Fruit fly (Drosophila melanogaster): Measurements from ENCODE around the gene RSG7.

The RSG7 gene

DNA sequence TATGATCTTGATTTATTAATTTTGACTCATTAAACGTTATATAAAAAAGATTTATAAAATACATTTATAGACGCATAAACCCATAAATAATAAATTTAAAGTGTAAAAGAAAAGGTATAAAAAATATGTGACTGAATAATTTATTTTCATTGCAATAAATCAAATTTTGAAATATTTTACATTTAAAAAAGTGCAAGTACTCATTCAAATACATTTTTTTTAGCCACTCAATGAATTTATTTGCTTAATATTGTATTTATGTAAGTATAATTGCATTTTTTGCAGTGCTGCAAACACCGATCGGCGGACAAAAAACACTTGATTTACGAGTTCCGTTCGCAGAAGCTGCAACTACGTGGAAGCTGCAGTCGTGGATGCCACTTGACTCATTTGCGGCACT is 15.5 kb upstream of the RSG7 start:
- TF ChIP-seq usp (GFP tag; optimal IDR thresholded peaks at IDR 0.05), result no peak
- no peak for TF ChIP-seq psq (optimal IDR thresholded peaks at IDR 0.05)
- TF ChIP-seq EcR (GFP tag; optimal IDR thresholded peaks at IDR 0.05), result no peak
- TF ChIP-seq CG8478 (optimal IDR thresholded peaks at IDR 0.05), result no peak
- TF ChIP-seq pan (optimal IDR thresholded peaks at IDR 0.05), result no peak
- no peak for TF ChIP-seq Dll (optimal IDR thresholded peaks at IDR 0.05)

DNA sequence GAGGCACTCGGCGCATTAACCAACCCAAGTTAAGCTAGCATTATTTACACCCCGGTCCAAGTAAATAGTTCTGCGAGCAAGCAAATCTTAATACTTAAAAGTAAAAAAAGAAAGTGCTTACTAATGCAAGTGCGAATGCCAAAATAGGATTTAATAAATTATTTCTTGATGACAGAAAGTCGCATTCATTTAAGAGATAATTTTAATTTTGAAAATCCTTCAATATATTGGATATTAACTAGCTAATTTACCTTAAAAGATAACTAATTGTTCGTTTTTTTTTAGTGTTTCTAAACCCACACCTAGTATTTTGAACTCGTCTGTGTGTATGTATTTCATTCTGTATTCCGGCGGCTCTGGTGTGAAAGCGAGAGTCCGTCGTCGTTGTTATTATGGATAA is 10.5 kb upstream of the RSG7 start:
- TF ChIP-seq usp (GFP tag; optimal IDR thresholded peaks at IDR 0.05) (no peak), CG8478 (optimal IDR thresholded peaks at IDR 0.05) (no peak), EcR (GFP tag; optimal IDR thresholded peaks at IDR 0.05) (no peak), pan (optimal IDR thresholded peaks at IDR 0.05) (no peak), psq (optimal IDR thresholded peaks at IDR 0.05) (no peak), Dll (optimal IDR thresholded peaks at IDR 0.05) (no peak)

DNA sequence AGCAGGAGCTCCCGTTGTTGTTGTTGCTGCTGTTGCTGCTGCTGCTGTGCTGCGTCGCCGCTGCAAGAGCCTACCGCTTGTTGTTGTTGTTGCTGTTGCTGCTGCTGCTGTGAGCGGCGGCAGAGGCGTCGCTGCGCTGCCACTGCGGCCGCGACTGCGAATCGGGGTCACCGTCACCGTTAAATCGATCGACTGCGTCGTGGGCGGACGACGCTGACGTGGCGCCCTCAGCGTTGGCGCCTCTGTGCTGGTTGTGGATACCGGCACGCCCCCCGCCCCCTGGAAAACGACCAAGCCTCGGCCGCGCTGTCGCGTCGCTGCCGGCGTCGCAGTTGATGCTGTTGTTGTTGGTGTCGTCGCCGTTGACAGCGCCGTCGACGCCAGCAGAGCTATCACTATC is 5.3 kb upstream of the RSG7 start:
- TF ChIP-seq EcR (GFP tag; optimal IDR thresholded peaks at IDR 0.05) (no peak), pan (optimal IDR thresholded peaks at IDR 0.05) (no peak), psq (optimal IDR thresholded peaks at IDR 0.05) (no peak), usp (GFP tag; optimal IDR thresholded peaks at IDR 0.05) (no peak), Dll (optimal IDR thresholded peaks at IDR 0.05) (no peak), CG8478 (optimal IDR thresholded peaks at IDR 0.05) (no peak)

DNA sequence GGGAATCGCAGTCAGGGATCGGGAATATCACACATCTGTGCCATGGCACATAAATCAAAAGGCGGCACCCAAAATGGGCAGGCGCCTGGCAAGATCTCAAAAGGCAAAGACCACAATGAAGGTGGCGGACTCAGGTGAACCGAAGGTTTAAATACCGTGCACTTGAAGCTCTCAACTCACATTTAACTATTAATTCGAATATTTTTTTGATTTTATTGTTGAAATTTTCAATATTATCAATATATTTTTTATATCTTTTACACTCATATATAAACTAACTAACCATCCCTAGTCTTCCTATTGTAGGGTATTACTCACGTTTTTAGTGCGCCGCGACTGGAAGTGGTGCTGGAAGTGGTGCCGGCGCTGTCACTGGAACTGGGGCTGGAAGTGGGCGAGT is 4.7 kb upstream of the RSG7 start:
- TF ChIP-seq psq (optimal IDR thresholded peaks at IDR 0.05) (no peak), CG8478 (optimal IDR thresholded peaks at IDR 0.05) (no peak), EcR (GFP tag; optimal IDR thresholded peaks at IDR 0.05) (no peak), usp (GFP tag; optimal IDR thresholded peaks at IDR 0.05) (no peak), Dll (optimal IDR thresholded peaks at IDR 0.05) (no peak), pan (optimal IDR thresholded peaks at IDR 0.05) (no peak)

DNA sequence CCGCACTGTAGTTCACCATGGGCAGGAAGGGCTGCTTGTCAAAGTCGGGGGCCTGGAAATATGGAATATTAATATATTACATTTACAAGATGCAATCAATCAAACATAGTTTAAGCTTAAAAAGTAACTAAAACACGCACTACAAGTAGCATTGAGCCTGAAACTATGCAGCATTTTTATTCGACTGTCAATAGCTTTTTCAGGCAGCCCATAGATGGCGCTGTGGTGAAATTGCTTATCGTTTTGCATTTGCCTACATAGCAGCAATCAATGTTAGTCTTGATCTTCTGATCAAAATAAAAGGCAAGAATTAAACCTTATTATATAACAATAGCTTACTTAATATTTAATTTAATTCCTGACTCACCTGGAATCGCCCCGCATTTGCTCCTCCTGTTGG is 2.3 kb upstream of the RSG7 start:
- no peak for TF ChIP-seq psq (optimal IDR thresholded peaks at IDR 0.05)
- no peak for TF ChIP-seq Dll (optimal IDR thresholded peaks at IDR 0.05)
- TF ChIP-seq usp (GFP tag; optimal IDR thresholded peaks at IDR 0.05), result no peak
- TF ChIP-seq pan (optimal IDR thresholded peaks at IDR 0.05), result no peak
- no peak for TF ChIP-seq CG8478 (optimal IDR thresholded peaks at IDR 0.05)
- no peak for TF ChIP-seq EcR (GFP tag; optimal IDR thresholded peaks at IDR 0.05)

DNA sequence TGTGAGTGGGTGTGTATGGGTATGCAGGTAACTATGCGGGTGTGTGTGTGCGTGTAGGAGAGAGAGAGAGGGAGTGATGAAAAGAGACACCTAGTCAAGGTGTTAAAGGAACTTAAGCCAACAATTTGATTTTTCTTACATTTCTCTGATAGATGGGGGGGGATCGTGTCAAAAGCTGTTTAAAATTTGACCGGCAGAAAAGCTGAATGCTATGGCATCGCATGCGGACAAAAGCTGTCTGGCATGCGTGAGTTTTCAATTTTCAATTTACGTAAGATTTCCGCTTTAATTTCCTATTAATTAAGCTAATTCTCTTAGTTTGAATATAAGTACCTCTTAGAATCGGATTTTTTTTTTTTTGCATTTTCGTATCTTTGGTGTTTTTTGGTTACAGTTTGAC is 4.3 kb downstream of the RSG7 start:
- TF ChIP-seq EcR (GFP tag; optimal IDR thresholded peaks at IDR 0.05) (no peak), pan (optimal IDR thresholded peaks at IDR 0.05) (no peak), usp (GFP tag; optimal IDR thresholded peaks at IDR 0.05) (no peak), CG8478 (optimal IDR thresholded peaks at IDR 0.05) (no peak), Dll (optimal IDR thresholded peaks at IDR 0.05) (no peak), psq (optimal IDR thresholded peaks at IDR 0.05) (no peak)

DNA sequence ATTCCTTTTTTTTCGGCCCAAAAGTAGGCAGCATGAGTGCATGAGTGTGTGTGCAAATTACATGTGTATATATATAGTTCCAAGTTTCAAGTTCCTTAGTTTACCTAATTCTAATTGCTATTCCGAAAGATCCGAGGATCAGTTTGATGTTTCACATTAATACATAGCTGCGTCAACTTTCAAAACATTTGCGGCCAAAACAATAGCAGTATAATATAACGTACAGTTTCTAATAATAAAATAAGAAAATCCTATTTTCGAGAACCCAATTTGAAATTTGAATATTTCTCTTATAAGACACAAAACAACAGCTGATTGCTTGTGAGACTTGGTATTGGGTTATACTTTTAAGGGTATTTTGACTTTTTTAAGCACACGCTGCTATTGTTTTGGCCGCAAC is 5.2 kb downstream of the RSG7 start:
- TF ChIP-seq EcR (GFP tag; optimal IDR thresholded peaks at IDR 0.05) (no peak), psq (optimal IDR thresholded peaks at IDR 0.05) (no peak), Dll (optimal IDR thresholded peaks at IDR 0.05) (no peak), usp (GFP tag; optimal IDR thresholded peaks at IDR 0.05) (no peak), CG8478 (optimal IDR thresholded peaks at IDR 0.05) (no peak), pan (optimal IDR thresholded peaks at IDR 0.05) (no peak)

DNA sequence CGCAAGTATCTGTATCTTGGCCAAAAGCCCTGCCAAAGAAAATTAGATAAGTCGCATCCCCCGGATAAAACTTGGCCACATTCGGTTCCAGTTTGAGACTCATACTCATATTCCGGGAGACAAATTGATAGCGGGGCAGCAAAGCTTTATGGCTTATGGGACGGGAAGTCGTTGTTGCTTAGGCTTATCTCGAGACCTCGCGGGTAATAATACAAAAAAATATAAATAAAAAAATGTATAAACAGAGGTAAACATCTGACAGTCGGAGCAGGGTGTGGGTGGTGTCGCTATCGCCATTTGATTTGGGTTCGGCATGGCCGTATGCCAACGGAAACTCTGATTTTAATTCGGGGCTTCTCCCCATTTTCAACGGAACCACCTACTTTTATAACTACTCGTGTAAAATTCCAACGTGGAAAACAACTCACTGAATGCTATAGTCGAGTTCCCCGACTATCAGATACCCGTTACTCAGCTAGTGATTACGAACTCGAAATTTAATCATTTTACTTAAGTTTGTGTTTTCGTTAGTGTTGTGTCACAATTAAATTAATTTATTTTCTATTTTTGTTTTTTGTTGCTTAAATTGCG is 6.5 kb downstream of the RSG7 start:
- no peak for TF ChIP-seq EcR (GFP tag; optimal IDR thresholded peaks at IDR 0.05)
- TF ChIP-seq usp (GFP tag; optimal IDR thresholded peaks at IDR 0.05), result no peak
- TF ChIP-seq psq (optimal IDR thresholded peaks at IDR 0.05), result no peak
- TF ChIP-seq CG8478 (optimal IDR thresholded peaks at IDR 0.05), result no peak
- TF ChIP-seq pan (optimal IDR thresholded peaks at IDR 0.05), result no peak
- TF ChIP-seq Dll (optimal IDR thresholded peaks at IDR 0.05), result no peak

DNA sequence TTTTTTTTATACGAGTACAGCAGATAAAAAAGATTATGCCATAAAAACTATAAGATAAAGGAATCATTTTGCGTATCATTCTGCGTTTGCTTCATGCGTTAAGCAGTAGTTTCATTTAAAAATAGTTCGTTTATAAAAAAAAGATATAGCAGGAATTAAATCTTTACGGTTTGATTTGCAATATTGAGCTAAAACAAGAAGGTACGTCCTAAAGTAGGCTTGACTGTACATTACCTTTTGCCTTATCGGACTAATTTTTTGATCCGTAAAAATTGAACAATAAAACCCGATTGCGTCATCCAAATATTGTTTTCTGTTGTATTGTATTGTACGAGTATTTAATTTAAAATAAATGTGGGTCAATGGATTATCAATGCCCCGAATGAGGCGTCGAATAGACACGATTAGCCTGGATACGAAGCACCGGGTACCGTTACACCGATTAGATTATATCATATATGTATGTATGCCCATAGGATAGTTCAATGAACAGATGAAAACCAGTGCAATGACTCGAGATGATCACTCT is 7.4 kb downstream of the RSG7 start:
- TF ChIP-seq usp (GFP tag; optimal IDR thresholded peaks at IDR 0.05), result no peak
- no peak for TF ChIP-seq CG8478 (optimal IDR thresholded peaks at IDR 0.05)
- TF ChIP-seq Dll (optimal IDR thresholded peaks at IDR 0.05), result no peak
- no peak for TF ChIP-seq psq (optimal IDR thresholded peaks at IDR 0.05)
- TF ChIP-seq pan (optimal IDR thresholded peaks at IDR 0.05), result no peak
- no peak for TF ChIP-seq EcR (GFP tag; optimal IDR thresholded peaks at IDR 0.05)

DNA sequence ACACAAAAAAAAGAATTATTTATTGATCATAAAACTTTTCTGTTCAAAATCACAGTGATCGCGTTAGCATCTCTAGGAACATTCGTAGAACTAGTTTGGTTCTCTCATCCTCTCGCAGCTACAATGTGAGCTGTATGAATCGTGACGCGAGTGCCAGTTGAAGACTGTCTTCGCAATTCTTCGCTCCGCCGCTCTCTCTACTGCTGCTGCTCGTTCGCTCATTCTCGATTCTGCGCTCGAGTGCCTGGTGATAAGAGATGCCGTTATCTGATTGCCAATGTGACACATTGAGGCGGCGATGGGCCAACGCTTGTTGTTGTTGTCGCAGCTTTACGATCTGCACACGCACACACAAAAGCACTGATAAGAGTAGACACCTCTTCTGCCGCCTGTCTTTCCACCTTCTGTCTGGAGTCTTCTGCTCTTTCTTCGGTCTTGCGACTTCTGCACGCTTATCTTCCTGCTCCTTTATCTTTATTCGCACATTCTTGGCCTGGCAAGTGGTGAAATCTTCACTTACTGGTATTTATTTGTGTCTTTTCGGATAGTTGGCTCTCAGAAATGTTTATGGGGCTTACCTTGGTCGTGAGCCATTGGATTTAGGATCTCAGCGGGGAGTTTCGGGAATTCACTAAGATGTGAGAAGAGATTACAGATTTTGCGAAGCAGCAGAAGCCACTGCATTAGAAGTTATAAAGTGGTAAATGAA is 8.0 kb downstream of the RSG7 start:
- TF ChIP-seq usp (GFP tag; optimal IDR thresholded peaks at IDR 0.05), result no peak
- no peak for TF ChIP-seq Dll (optimal IDR thresholded peaks at IDR 0.05)
- TF ChIP-seq psq (optimal IDR thresholded peaks at IDR 0.05), result no peak
- no peak for TF ChIP-seq EcR (GFP tag; optimal IDR thresholded peaks at IDR 0.05)
- TF ChIP-seq pan (optimal IDR thresholded peaks at IDR 0.05), result no peak
- TF ChIP-seq CG8478 (optimal IDR thresholded peaks at IDR 0.05), result no peak

DNA sequence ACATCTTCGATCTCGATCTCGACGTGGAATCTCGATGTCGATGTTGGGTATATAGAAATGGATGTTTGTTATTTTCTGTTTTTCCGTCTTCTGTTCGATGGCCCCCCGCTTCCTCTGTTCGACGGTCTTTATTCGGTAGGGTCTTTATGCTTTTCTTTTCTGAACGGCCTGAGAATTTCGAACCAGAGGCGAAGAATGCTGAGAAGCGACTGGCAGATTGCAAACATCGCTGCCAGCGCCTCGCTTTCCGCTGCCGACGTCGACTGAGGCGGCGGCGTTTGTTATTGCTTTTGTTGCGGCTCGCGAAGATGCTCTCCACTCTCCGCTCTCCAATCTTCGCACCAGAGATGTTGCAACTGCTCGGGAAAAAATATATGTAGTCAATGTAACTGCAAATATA is 8.9 kb downstream of the RSG7 start, which contains the start of the genes CG13004 and CG46306:
Gene CG13004 (minus strand): TSS at position 217 of the 400 bp plus-strand sequence.
Gene CG46306 (minus strand): TSS at position 217 of the 400 bp plus-strand sequence.
- no peak for TF ChIP-seq EcR (GFP tag; optimal IDR thresholded peaks at IDR 0.05)
- no peak for TF ChIP-seq CG8478 (optimal IDR thresholded peaks at IDR 0.05)
- TF ChIP-seq Dll (optimal IDR thresholded peaks at IDR 0.05), result no peak
- TF ChIP-seq pan (optimal IDR thresholded peaks at IDR 0.05), result no peak

DNA sequence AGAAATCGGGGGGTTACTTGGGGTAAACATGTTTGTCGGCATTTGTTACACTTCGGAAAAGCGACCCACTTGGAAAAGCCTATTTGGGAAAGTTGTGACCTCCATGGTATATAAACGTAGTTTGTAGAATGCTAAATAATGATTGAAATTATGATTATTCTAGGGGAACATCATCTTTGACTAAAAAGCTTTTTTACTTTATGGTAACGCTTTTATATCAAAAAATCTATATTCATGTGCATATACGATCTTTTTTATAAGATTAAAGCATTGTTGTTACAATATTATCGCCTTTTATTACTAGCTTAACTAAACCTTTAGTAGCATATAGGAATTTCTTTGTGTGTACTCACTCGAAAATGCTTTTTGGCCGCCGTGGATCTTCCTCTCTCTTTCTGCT is 10.0 kb downstream of the RSG7 start:
- TF ChIP-seq pan (optimal IDR thresholded peaks at IDR 0.05), result no peak
- TF ChIP-seq usp (GFP tag; optimal IDR thresholded peaks at IDR 0.05), result no peak
- no peak for TF ChIP-seq Dll (optimal IDR thresholded peaks at IDR 0.05)
